Worm (Caenorhabditis elegans) whole organism, young adult: ENCODE data around the gene dhs-20.
A peak's percentile ranks its signal among the peaks of the same experiment; 100 is the strongest.

Experiments used
- B0035.1 ChIP-seq: sonication (generic microtip); optimal IDR thresholded peaks from 2 replicates; lab custom pipeline; 2016; ENCODE audit warnings: missing genetic modification characterization, mild to moderate bottlenecking, missing compliant biosample characterization, missing genotype, missing genetic modification reagents
- B0261.1 ChIP-seq: sonication (generic microtip); optimal IDR thresholded peaks from 2 replicates; lab custom pipeline; 2016; ENCODE audit warnings: mild to moderate bottlenecking, missing genetic modification characterization, moderate library complexity, missing compliant biosample characterization
- B0336.3 ChIP-seq: fragments of 200-800 bp; sonication (Bioruptor generic); IDR thresholded peaks from 2 replicates; pipeline ENCODE4 v1.3.6; 2022; ENCODE audit warnings: missing genetic modification characterization, missing compliant biosample characterization
- C06A6.2 ChIP-seq: fragments of 200-800 bp; sonication (Bioruptor generic); conservative IDR thresholded peaks from 2 replicates; pipeline ENCODE4 v1.3.6; 2022; ENCODE audit warnings: missing genetic modification characterization, missing compliant biosample characterization
- F22D6.2 ChIP-seq: sonication (generic microtip); optimal IDR thresholded peaks from 2 replicates; lab custom pipeline; 2016; ENCODE audit warnings: mild to moderate bottlenecking, missing genetic modification characterization, missing compliant biosample characterization
- F23B12.7 ChIP-seq: sonication (generic microtip); optimal IDR thresholded peaks from 2 replicates; lab custom pipeline; 2017; ENCODE audit warnings: missing genetic modification characterization, mild to moderate bottlenecking, missing compliant biosample characterization, antibody characterized with exemption, moderate library complexity; ENCODE audit not compliant: insufficient read depth
- F33H1.4 ChIP-seq: fragments of 200-800 bp; sonication (Bioruptor generic); IDR thresholded peaks from 2 replicates; pipeline ENCODE4 v1.3.6; 2022; ENCODE audit warnings: missing genetic modification reagents, missing genetic modification characterization, missing compliant biosample characterization
- F39B2.1 ChIP-seq: fragments of 200-800 bp; sonication (Bioruptor generic); IDR thresholded peaks from 2 replicates; pipeline ENCODE4 v1.3.6; 2022; ENCODE audit warnings: missing genetic modification reagents, missing genetic modification characterization, missing compliant biosample characterization
- K11D2.4 ChIP-seq: fragments of 200-800 bp; sonication (Bioruptor generic); IDR thresholded peaks from 2 replicates; pipeline ENCODE4 v1.3.6; 2022; ENCODE audit warnings: missing genetic modification reagents, missing genetic modification characterization, missing compliant biosample characterization
- T26A5.8 ChIP-seq: sonication (generic microtip); optimal IDR thresholded peaks from 2 replicates; lab custom pipeline; 2016; ENCODE audit warnings: missing genetic modification characterization, missing compliant biosample characterization
- Y53F4B.3 ChIP-seq: fragments of 200-800 bp; sonication (Bioruptor generic); IDR thresholded peaks from 2 replicates; pipeline ENCODE4 v1.3.6; 2022; ENCODE audit warnings: missing genetic modification reagents, missing genetic modification characterization, missing compliant biosample characterization
- ZK185.1 ChIP-seq: sonication (generic microtip); optimal IDR thresholded peaks from 2 replicates; lab custom pipeline; 2016; ENCODE audit warnings: mild to moderate bottlenecking, missing genetic modification characterization, missing compliant biosample characterization; ENCODE audit not compliant: poor library complexity, severe bottlenecking
- akir-1 ChIP-seq: fragments of 200-800 bp; sonication (Bioruptor generic); optimal IDR thresholded peaks from 2 replicates; lab custom pipeline; 2018; ENCODE audit warnings: mild to moderate bottlenecking, missing genetic modification characterization, moderate library complexity, missing compliant biosample characterization
- ama-1 ChIP-seq, 3 experiments: fragments of 150-350 bp in 1 of 3; sonication (generic microtip) in 2 of 3; optimal IDR thresholded peaks; 2 replicates each; lab custom pipeline; 2014 to 2018; ENCODE audit warnings: missing biosample characterization in 2 of 3, missing genetic modification characterization in 2 of 3, missing genetic modification reagents in 2 of 3
- ceh-100 ChIP-seq: fragments of 200-800 bp; sonication (Bioruptor generic); IDR thresholded peaks from 2 replicates; pipeline ENCODE4 v1.3.6; 2022; ENCODE audit warnings: missing genetic modification reagents, missing genetic modification characterization, missing compliant biosample characterization
- ceh-27 ChIP-seq: fragments of 200-800 bp; sonication (Bioruptor generic); optimal IDR thresholded peaks from 2 replicates; lab custom pipeline; 2018; ENCODE audit warnings: mild to moderate bottlenecking, missing genetic modification characterization, moderate library complexity, missing compliant biosample characterization
- ceh-40 ChIP-seq: fragments of 200-800 bp; sonication (Bioruptor generic); IDR thresholded peaks from 2 replicates; pipeline ENCODE4 v1.3.6; 2022; ENCODE audit warnings: missing genetic modification characterization, missing compliant biosample characterization
- ceh-58 ChIP-seq: fragments of 200-800 bp; sonication (Bioruptor generic); IDR thresholded peaks from 2 replicates; pipeline ENCODE4 v1.3.6; 2022; ENCODE audit warnings: missing genetic modification characterization, missing compliant biosample characterization
- chd-7 ChIP-seq: sonication (generic microtip); optimal IDR thresholded peaks from 2 replicates; lab custom pipeline; 2016; ENCODE audit warnings: mild to moderate bottlenecking, missing genetic modification characterization, moderate library complexity, missing compliant biosample characterization
- dpff-1 ChIP-seq: sonication (generic microtip); optimal IDR thresholded peaks from 2 replicates; lab custom pipeline; 2017; ENCODE audit warnings: mild to moderate bottlenecking, missing genetic modification characterization, missing compliant biosample characterization
- egl-18 ChIP-seq: fragments of 200-800 bp; sonication (Bioruptor generic); IDR thresholded peaks from 2 replicates; pipeline ENCODE4 v1.3.6; 2022; ENCODE audit warnings: missing genetic modification reagents, missing genetic modification characterization, missing compliant biosample characterization
- egl-44 ChIP-seq: fragments of 200-800 bp; sonication (Bioruptor generic); IDR thresholded peaks from 2 replicates; pipeline ENCODE4 v1.3.6; 2022; ENCODE audit warnings: missing genetic modification reagents, missing genetic modification characterization, missing compliant biosample characterization
- fkh-3 ChIP-seq: sonication (generic microtip); optimal IDR thresholded peaks from 2 replicates; lab custom pipeline; 2016; ENCODE audit warnings: mild to moderate bottlenecking, missing genetic modification characterization, missing compliant biosample characterization
- gei-17 ChIP-seq: fragments of 200-800 bp; sonication (Bioruptor generic); optimal IDR thresholded peaks from 2 replicates; lab custom pipeline; 2018; ENCODE audit warnings: mild to moderate bottlenecking, missing genetic modification characterization, missing compliant biosample characterization
- hlh-26 ChIP-seq: fragments of 200-800 bp; sonication (Bioruptor generic); conservative IDR thresholded peaks from 2 replicates; pipeline ENCODE4 v1.3.6; 2022; ENCODE audit warnings: missing genetic modification reagents, missing genetic modification characterization, missing compliant biosample characterization
- let-607 ChIP-seq, 2 experiments: fragments of 200-800 bp in 1 of 2; sonication (Bioruptor generic) in 1 of 2; sonication (generic microtip) in 1 of 2; optimal IDR thresholded peaks; 2 replicates each; lab custom pipeline; 2016 to 2018; ENCODE audit warnings: mild to moderate bottlenecking in 2 of 2, missing compliant biosample characterization in 2 of 2, missing genetic modification characterization in 2 of 2, moderate library complexity in 2 of 2, missing genotype in 1 of 2
- lin-26 ChIP-seq: fragments of 200-800 bp; sonication (Bioruptor generic); IDR thresholded peaks from 2 replicates; pipeline ENCODE4 v1.3.6; 2022; ENCODE audit warnings: missing genetic modification reagents, missing genetic modification characterization, missing compliant biosample characterization
- lin-40 ChIP-seq: sonication (generic microtip); optimal IDR thresholded peaks from 2 replicates; lab custom pipeline; 2016; ENCODE audit warnings: missing genetic modification characterization, mild to moderate bottlenecking, missing compliant biosample characterization, missing genotype, missing genetic modification reagents
- lir-1 ChIP-seq: fragments of 200-800 bp; sonication (Bioruptor generic); conservative IDR thresholded peaks from 2 replicates; pipeline ENCODE4 v1.3.6; 2022; ENCODE audit warnings: missing genetic modification reagents, missing genetic modification characterization, missing compliant biosample characterization
- madf-3 ChIP-seq: fragments of 200-800 bp; sonication (Bioruptor generic); IDR thresholded peaks from 2 replicates; pipeline ENCODE4 v1.3.6; 2022; ENCODE audit warnings: missing genetic modification reagents, missing genetic modification characterization, missing compliant biosample characterization
- mel-28 ChIP-seq: sonication (generic microtip); optimal IDR thresholded peaks from 2 replicates; lab custom pipeline; 2016; ENCODE audit warnings: borderline replicate concordance, mild to moderate bottlenecking, missing genetic modification characterization, missing compliant biosample characterization
- mes-4 ChIP-seq: sonication (generic microtip); optimal IDR thresholded peaks from 2 replicates; lab custom pipeline; 2016; ENCODE audit warnings: missing genotype, missing genetic modification characterization, missing compliant biosample characterization
- mxl-1 ChIP-seq: sonication (generic microtip); optimal IDR thresholded peaks from 2 replicates; lab custom pipeline; 2016; ENCODE audit warnings: missing genetic modification characterization, missing compliant biosample characterization
- nhr-27 ChIP-seq: fragments of 200-800 bp; sonication (Bioruptor generic); optimal IDR thresholded peaks from 2 replicates; lab custom pipeline; 2018; ENCODE audit warnings: mild to moderate bottlenecking, missing genetic modification characterization, moderate library complexity, missing compliant biosample characterization
- pbrm-1 ChIP-seq: fragments of 200-800 bp; sonication (Bioruptor generic); IDR thresholded peaks from 2 replicates; pipeline ENCODE4 v1.3.6; 2022; ENCODE audit warnings: missing genetic modification reagents, missing genetic modification characterization, missing compliant biosample characterization
- pha-4 ChIP-seq: fragments of 150-350 bp; sonication (generic microtip); optimal IDR thresholded peaks from 2 replicates; lab custom pipeline; 2014; ENCODE audit warnings: missing biosample characterization, missing genetic modification reagents, missing genetic modification characterization
- rcor-1 ChIP-seq: fragments of 200-800 bp; sonication (Bioruptor generic); IDR thresholded peaks from 2 replicates; pipeline ENCODE4 v1.3.6; 2022; ENCODE audit warnings: missing genetic modification reagents, missing genetic modification characterization, missing compliant biosample characterization
- rpc-1 ChIP-seq, 2 experiments: fragments of 150-350 bp in 1 of 2; sonication (generic microtip) in 1 of 2; optimal IDR thresholded peaks; 2 replicates each; lab custom pipeline; 2014 to 2018; ENCODE audit warnings: missing biosample characterization in 1 of 2, missing genetic modification characterization in 1 of 2, missing genetic modification reagents in 1 of 2, missing genotype in 1 of 2
- snpc-3.4 ChIP-seq: sonication (generic microtip); optimal IDR thresholded peaks from 2 replicates; lab custom pipeline; 2017; ENCODE audit warnings: missing genetic modification characterization, mild to moderate bottlenecking, missing compliant biosample characterization, antibody characterized with exemption, moderate library complexity, missing genotype, missing genetic modification reagents
- tbp1 ChIP-seq: fragments of 200-800 bp; sonication (Bioruptor generic); optimal IDR thresholded peaks from 2 replicates; lab custom pipeline; 2018; ENCODE audit warnings: mild to moderate bottlenecking, missing genetic modification characterization, missing compliant biosample characterization
- tlf-1 ChIP-seq: fragments of 200-800 bp; sonication (Bioruptor generic); optimal IDR thresholded peaks from 2 replicates; lab custom pipeline; 2018; ENCODE audit warnings: mild to moderate bottlenecking, missing genetic modification characterization, missing compliant biosample characterization
- xnd-1 ChIP-seq: sonication (generic microtip); optimal IDR thresholded peaks from 2 replicates; lab custom pipeline; 2016; ENCODE audit warnings: missing genotype, missing genetic modification reagents, missing genetic modification characterization, missing compliant biosample characterization
- zim-3 ChIP-seq: sonication (generic microtip); optimal IDR thresholded peaks from 2 replicates; lab custom pipeline; 2017; ENCODE audit warnings: mild to moderate bottlenecking, missing genetic modification characterization, moderate library complexity, missing compliant biosample characterization
- ztf-18 ChIP-seq: sonication (generic microtip); optimal IDR thresholded peaks from 2 replicates; lab custom pipeline; 2016; ENCODE audit warnings: missing genotype, mild to moderate bottlenecking, missing genetic modification characterization, missing compliant biosample characterization
- ztf-22 ChIP-seq: fragments of 200-800 bp; sonication (Bioruptor generic); optimal IDR thresholded peaks from 2 replicates; lab custom pipeline; 2018; ENCODE audit warnings: mild to moderate bottlenecking, missing genetic modification characterization, moderate library complexity, missing compliant biosample characterization
- ztf-25 ChIP-seq: fragments of 200-800 bp; sonication (Bioruptor generic); IDR thresholded peaks from 2 replicates; pipeline ENCODE4 v1.3.6; 2022; ENCODE audit warnings: missing genetic modification reagents, missing genetic modification characterization, missing compliant biosample characterization
- ztf-28 ChIP-seq: fragments of 200-800 bp; sonication (Bioruptor generic); IDR thresholded peaks from 2 replicates; pipeline ENCODE4 v1.3.6; 2022; ENCODE audit warnings: missing genetic modification reagents, missing genetic modification characterization, missing compliant biosample characterization

Gene dhs-20

ce11 chrV:11572803-11573490, 31.4 kb downstream of the dhs-20 start, which contains the start of the genes H12C20.7 and nhr-68 (continued):
- TF ChIP-seq rpc-1 (optimal IDR thresholded peaks at IDR 0.05; lab: Kevin White, UChicago), result no peak
- no peak for TF ChIP-seq rpc-1 (tag; optimal IDR thresholded peaks at IDR 0.05; lab: Kevin White, UChicago)
- no peak for TF ChIP-seq mxl-1
- TF ChIP-seq xnd-1, result no peak
- peak; percentile 59 for TF ChIP-seq zim-3 (tag; lab: Kevin White, UChicago)
- peak; percentile 95 for TF ChIP-seq lin-40 (tag; lab: Kevin White, UChicago)
- TF ChIP-seq nhr-27 (tag; lab: Kevin White, UChicago), result no peak
- TF ChIP-seq gei-17 (GFP tag; lab: Kevin White, UChicago), result peak; percentile 80
- no peak for TF ChIP-seq F33H1.4 (GFP tag; lab: Robert Waterston, UW)
- TF ChIP-seq C06A6.2 (GFP tag; lab: Robert Waterston, UW), result peak; percentile 90
- no peak for TF ChIP-seq lir-1 (GFP tag; lab: Robert Waterston, UW)
- no peak for TF ChIP-seq F23B12.7
- no peak for TF ChIP-seq ceh-100 (GFP tag; lab: Robert Waterston, UW)
- peak; percentile 83; the same call in 1 of the 2 replicates for TF ChIP-seq B0336.3
- TF ChIP-seq ceh-58 (GFP tag; lab: Robert Waterston, UW), result no peak
- peak; percentile 95 for TF ChIP-seq chd-7 (tag; lab: Kevin White, UChicago)
- TF ChIP-seq ceh-27, result peak; percentile 23
- TF ChIP-seq T26A5.8, result no peak
- no peak for TF ChIP-seq F39B2.1 (GFP tag; lab: Robert Waterston, UW)
- peak; percentile 37 for TF ChIP-seq ztf-18 (tag; lab: Kevin White, UChicago)
- TF ChIP-seq pha-4 (tag; lab: Kevin White, UChicago), result peak; percentile 43
- no peak for TF ChIP-seq snpc-3.4
- TF ChIP-seq tbp1 (GFP tag; lab: Kevin White, UChicago), result peak; percentile 70
- TF ChIP-seq mes-4 (tag; lab: Kevin White, UChicago), result no peak
- no peak for TF ChIP-seq madf-3 (GFP tag; lab: Robert Waterston, UW)
- TF ChIP-seq hlh-26 (GFP tag; lab: Robert Waterston, UW), result no peak
- TF ChIP-seq pbrm-1 (GFP tag; lab: Robert Waterston, UW), result peak; percentile 72; the same call in 1 of the 2 replicates
- no peak for TF ChIP-seq fkh-3
- peak; percentile 28 to 76 for TF ChIP-seq let-607 (tag; optimal IDR thresholded peaks at IDR 0.05; lab: Kevin White, UChicago)
- TF ChIP-seq B0261.1 (tag; lab: Kevin White, UChicago), result peak; percentile 5
- peak; percentile 91 for TF ChIP-seq tlf-1 (GFP tag; lab: Kevin White, UChicago)
- peak; percentile 84 for TF ChIP-seq ZK185.1 (tag; lab: Kevin White, UChicago)
- no peak for TF ChIP-seq ceh-40 (GFP tag; lab: Robert Waterston, UW)
- peak; percentile 42 for TF ChIP-seq akir-1 (GFP tag; lab: Kevin White, UChicago)
- TF ChIP-seq egl-18 (GFP tag; lab: Robert Waterston, UW), result no peak
- TF ChIP-seq ztf-22, result peak; percentile 97
- peak; percentile 81 for TF ChIP-seq egl-44 (GFP tag; lab: Robert Waterston, UW)
- TF ChIP-seq ztf-25 (GFP tag; lab: Robert Waterston, UW), result no peak
- TF ChIP-seq F22D6.2 (tag; lab: Kevin White, UChicago), result peak; percentile 91
- TF ChIP-seq Y53F4B.3 (GFP tag; lab: Robert Waterston, UW), result no peak
- TF ChIP-seq K11D2.4 (GFP tag; lab: Robert Waterston, UW), result peak; percentile 76
- TF ChIP-seq B0035.1 (tag; lab: Kevin White, UChicago), result peak; percentile 29
- peak; percentile 51; the same call in 1 of the 2 replicates for TF ChIP-seq lin-26 (GFP tag; lab: Robert Waterston, UW)
- peak; percentile 36 for TF ChIP-seq dpff-1 (tag; lab: Kevin White, UChicago)
- TF ChIP-seq ama-1 (optimal IDR thresholded peaks at IDR 0.05; lab: Kevin White, UChicago), result no peak
- no peak for TF ChIP-seq ama-1 (GFP tag; optimal IDR thresholded peaks at IDR 0.05; lab: Kevin White, UChicago)
- TF ChIP-seq ztf-28 (GFP tag; lab: Robert Waterston, UW), result no peak
- no peak for TF ChIP-seq mel-28 (tag; lab: Kevin White, UChicago)
- TF ChIP-seq rcor-1 (GFP tag; lab: Robert Waterston, UW), result 0 out of 2 replicates have a peak, but pooled peaks have one; percentile 16
